Fruit fly (Drosophila melanogaster) whole organism, pupa: ENCODE measurements around the gene Pmvk.

ENCODE experiments used
- CG10348 ChIP-seq: fragments of 200-800 bp; sonication (Bioruptor generic); IDR thresholded peaks from 2 replicates; pipeline ENCODE4 v1.3.6; 2022; ENCODE audit warnings: missing biosample characterization, missing genetic modification characterization
- CG12605 ChIP-seq: fragments of 200-800 bp; sonication (Bioruptor generic); IDR thresholded peaks from 2 replicates; pipeline ENCODE4 v1.3.6; 2022; ENCODE audit warnings: missing biosample characterization, missing genetic modification characterization
- CG13204 ChIP-seq: fragments of 200-800 bp; sonication (Bioruptor generic); optimal IDR thresholded peaks from 2 replicates; lab custom pipeline; 2018; ENCODE audit warnings: missing biosample characterization, mild to moderate bottlenecking, missing genetic modification characterization, moderate library complexity
- CG14655 ChIP-seq: fragments of 200-800 bp; sonication (Bioruptor generic); optimal IDR thresholded peaks from 3 replicates; lab custom pipeline; 2017; ENCODE audit warnings: mild to moderate bottlenecking, missing biosample characterization, missing genetic modification reagents, missing genetic modification characterization
- CG15710 ChIP-seq: fragments of 200-800 bp; sonication (Bioruptor generic); optimal IDR thresholded peaks from 2 replicates; lab custom pipeline; 2018; ENCODE audit warnings: missing biosample characterization, mild to moderate bottlenecking, missing genetic modification characterization, moderate library complexity
- CG17806 ChIP-seq: fragments of 200-800 bp; sonication (Bioruptor generic); optimal IDR thresholded peaks from 2 replicates; lab custom pipeline; 2018; ENCODE audit warnings: missing biosample characterization, mild to moderate bottlenecking, missing genetic modification characterization, moderate library complexity
- CG32121 ChIP-seq: fragments of 200-800 bp; sonication (Bioruptor generic); IDR thresholded peaks from 2 replicates; pipeline ENCODE4 v1.3.6; 2022; ENCODE audit warnings: missing biosample characterization, missing genetic modification characterization
- CG34367 ChIP-seq: fragments of 200-800 bp; sonication (Bioruptor generic); optimal IDR thresholded peaks from 2 replicates; lab custom pipeline; 2018; ENCODE audit warnings: missing biosample characterization, mild to moderate bottlenecking, missing genetic modification characterization
- CG4496 ChIP-seq: fragments of 200-800 bp; sonication (Bioruptor generic); IDR thresholded peaks from 3 replicates; pipeline ENCODE4 v1.3.6; 2022; ENCODE audit warnings: missing biosample characterization, missing genetic modification characterization
- CG8159 ChIP-seq: fragments of 200-800 bp; sonication (Bioruptor generic); optimal IDR thresholded peaks from 3 replicates; lab custom pipeline; 2018; ENCODE audit warnings: missing biosample characterization, mild to moderate bottlenecking, missing genetic modification characterization, moderate library complexity
- CG8301 ChIP-seq: fragments of 200-800 bp; sonication (Bioruptor generic); optimal IDR thresholded peaks from 2 replicates; lab custom pipeline; 2018; ENCODE audit warnings: missing biosample characterization, mild to moderate bottlenecking, missing genetic modification characterization
- CG9948 ChIP-seq: fragments of 200-800 bp; sonication (Bioruptor generic); optimal IDR thresholded peaks from 2 replicates; lab custom pipeline; 2018; ENCODE audit warnings: missing biosample characterization, mild to moderate bottlenecking, missing genetic modification characterization, moderate library complexity
- D1 ChIP-seq: fragments of 200-800 bp; sonication (Bioruptor generic); optimal IDR thresholded peaks from 2 replicates; lab custom pipeline; 2018; ENCODE audit warnings: missing biosample characterization, mild to moderate bottlenecking, missing genetic modification characterization, moderate library complexity
- EcR ChIP-seq: fragments of 200-800 bp; sonication (Bioruptor generic); optimal IDR thresholded peaks from 3 replicates; lab custom pipeline; 2019; ENCODE audit warnings: missing biosample characterization, missing genetic modification characterization, mild to moderate bottlenecking, moderate library complexity, missing genetic modification reagents
- Ets98B ChIP-seq: fragments of 200-800 bp; sonication (Bioruptor generic); IDR thresholded peaks from 2 replicates; pipeline ENCODE4 v1.3.6; 2022; ENCODE audit warnings: missing biosample characterization, missing genetic modification characterization
- Pif1A ChIP-seq: fragments of 200-800 bp; sonication (Bioruptor generic); optimal IDR thresholded peaks from 3 replicates; lab custom pipeline; 2016; ENCODE audit warnings: missing biosample characterization, missing genetic modification characterization
- Pif1B ChIP-seq: fragments of 200-800 bp; sonication (Bioruptor generic); optimal IDR thresholded peaks from 3 replicates; lab custom pipeline; 2016; ENCODE audit warnings: missing biosample characterization, missing genetic modification characterization
- Snoo ChIP-seq: fragments of 200-800 bp; sonication (Bioruptor generic); optimal IDR thresholded peaks from 3 replicates; lab custom pipeline; 2017; ENCODE audit warnings: missing biosample characterization, mild to moderate bottlenecking, missing genetic modification characterization, inconsistent platforms
- fd96Ca ChIP-seq: fragments of 200-800 bp; sonication (Bioruptor generic); IDR thresholded peaks from 3 replicates; pipeline ENCODE4 v1.3.6; 2022; ENCODE audit warnings: missing biosample characterization, missing genetic modification characterization
- gl ChIP-seq: fragments of 200-800 bp; sonication (Bioruptor generic); optimal IDR thresholded peaks from 2 replicates; lab custom pipeline; 2018; ENCODE audit warnings: missing biosample characterization, mild to moderate bottlenecking, missing genetic modification characterization
- rn ChIP-seq: fragments of 200-800 bp; sonication (Bioruptor generic); IDR thresholded peaks from 2 replicates; pipeline ENCODE4 v1.3.6; 2022; ENCODE audit warnings: missing biosample characterization, missing genetic modification characterization

Gene Pmvk

DNA sequence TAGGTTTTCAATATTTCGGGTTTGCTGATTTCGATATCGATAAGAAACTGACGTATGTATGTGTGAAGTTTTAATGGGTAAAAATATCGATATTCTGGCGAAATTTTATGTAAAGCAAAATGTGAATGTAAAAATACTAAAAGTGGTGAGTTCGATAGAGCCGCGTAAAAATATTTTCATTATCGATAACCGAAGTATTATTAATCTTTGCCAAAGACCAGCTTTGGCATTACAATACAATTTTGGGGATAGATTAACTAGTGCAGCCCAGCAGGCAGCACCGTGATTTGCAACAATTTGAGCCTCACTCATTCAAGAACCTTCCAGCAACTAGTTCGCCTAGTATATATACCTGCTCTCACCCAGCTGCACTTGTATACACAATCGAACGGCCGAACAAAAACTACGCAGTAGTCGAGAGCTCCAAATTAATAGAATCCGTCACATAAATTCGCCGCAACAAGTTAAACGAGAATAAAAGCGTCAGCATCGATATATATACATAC lies 37.8 kb downstream of the Pmvk start:
- TF ChIP-seq CG10348 (GFP tag; lab: Robert Waterston, UW) (no peak), rn (GFP tag; lab: Robert Waterston, UW) (no peak), Ets98B (GFP tag; lab: Robert Waterston, UW) (0 out of 2 replicates have a peak, but pooled peaks have one; percentile 7), CG17806 (tag; lab: Kevin White, UChicago) (no peak), CG9948 (tag; lab: Kevin White, UChicago) (no peak), Snoo (tag; lab: Kevin White, UChicago) (no peak), CG13204 (no peak), CG8301 (tag; lab: Kevin White, UChicago) (no peak), CG4496 (no peak), Pif1B (GFP tag; lab: Kevin White, UChicago) (no peak), CG12605 (GFP tag; lab: Robert Waterston, UW) (peak; percentile 17; the same call in 1 of the 2 replicates), D1 (tag; lab: Kevin White, UChicago) (no peak), EcR (GFP tag; lab: Kevin White, UChicago) (no peak), CG34367 (tag; lab: Kevin White, UChicago) (no peak)
- TF ChIP-seq, all 21 proteins: peak for 2

DNA sequence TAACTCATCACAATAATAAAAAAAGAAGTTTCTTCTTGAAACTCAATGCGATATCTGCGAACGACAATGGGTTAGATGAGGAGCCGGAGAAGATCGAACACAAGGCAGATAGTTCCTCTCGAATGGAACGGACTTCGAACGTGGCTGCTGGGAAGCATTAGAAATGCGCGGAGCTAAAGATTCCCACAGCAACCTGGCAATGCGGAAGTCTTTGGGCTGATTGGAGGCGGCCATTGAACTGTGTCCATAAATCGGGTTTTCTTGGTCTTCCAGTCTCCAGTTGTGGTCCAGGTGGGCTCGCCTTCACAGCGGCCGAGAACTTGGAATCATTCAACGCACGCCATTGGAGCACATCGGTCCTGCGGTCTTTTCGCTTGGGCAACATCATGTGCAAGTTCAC lies 39.8 kb downstream of the Pmvk start, which contains the start of gene CG13081:
Gene CG13081 (plus strand): TSS at position 301 of the 400 bp plus-strand sequence.
- no peak for TF ChIP-seq CG4496
- no peak for TF ChIP-seq CG32121 (GFP tag; lab: Robert Waterston, UW)
- no peak for TF ChIP-seq gl
- no peak for TF ChIP-seq EcR (GFP tag; lab: Kevin White, UChicago)
- TF ChIP-seq CG13204, result no peak
- no peak for TF ChIP-seq CG8159 (tag; lab: Kevin White, UChicago)
- no peak for TF ChIP-seq CG17806 (tag; lab: Kevin White, UChicago)
- no peak for TF ChIP-seq CG15710 (tag; lab: Kevin White, UChicago)
- TF ChIP-seq fd96Ca (GFP tag; lab: Robert Waterston, UW), result no peak
- TF ChIP-seq rn (GFP tag; lab: Robert Waterston, UW), result no peak
- no peak for TF ChIP-seq Ets98B (GFP tag; lab: Robert Waterston, UW)
- TF ChIP-seq Pif1A (GFP tag; lab: Kevin White, UChicago), result no peak
- no peak for TF ChIP-seq CG9948 (tag; lab: Kevin White, UChicago)
- TF ChIP-seq CG10348 (GFP tag; lab: Robert Waterston, UW), result no peak
- no peak for TF ChIP-seq Pif1B (GFP tag; lab: Kevin White, UChicago)
- TF ChIP-seq Snoo (tag; lab: Kevin White, UChicago), result no peak
- TF ChIP-seq CG12605 (GFP tag; lab: Robert Waterston, UW), result no peak
- TF ChIP-seq CG34367 (tag; lab: Kevin White, UChicago), result no peak
- TF ChIP-seq D1 (tag; lab: Kevin White, UChicago), result no peak
- TF ChIP-seq, all 21 proteins: peak for 0

dm6 chr2L:19537779-19538456 lies 42.2 kb downstream of the Pmvk start, which contains the start of gene CG13082:
TSS of gene CG13082 (plus strand) at chr2L:19538425.
- TF ChIP-seq EcR (GFP tag; lab: Kevin White, UChicago), result peak; percentile 11
- TF ChIP-seq CG9948 (tag; lab: Kevin White, UChicago), result peak; percentile 75
- TF ChIP-seq Pif1A (GFP tag; lab: Kevin White, UChicago), result peak; percentile 85
- TF ChIP-seq Pif1B (GFP tag; lab: Kevin White, UChicago), result peak; percentile 89
- TF ChIP-seq CG4496, result peak; percentile 83
- peak; percentile 97 for TF ChIP-seq CG14655
- peak; percentile 56 for TF ChIP-seq CG34367 (tag; lab: Kevin White, UChicago)
- peak; percentile 93 for TF ChIP-seq Snoo (tag; lab: Kevin White, UChicago)
- TF ChIP-seq CG15710 (tag; lab: Kevin White, UChicago), result peak; percentile 79
- TF ChIP-seq CG8301 (tag; lab: Kevin White, UChicago), result peak; percentile 97
- TF ChIP-seq fd96Ca (GFP tag; lab: Robert Waterston, UW), result peak; percentile 81
- peak; percentile 72 for TF ChIP-seq CG17806 (tag; lab: Kevin White, UChicago)
- peak; percentile 83 for TF ChIP-seq Ets98B (GFP tag; lab: Robert Waterston, UW)
- peak; percentile 49 for TF ChIP-seq CG32121 (GFP tag; lab: Robert Waterston, UW)
- no peak for TF ChIP-seq D1 (tag; lab: Kevin White, UChicago)
- peak; percentile 83 for TF ChIP-seq CG8159 (tag; lab: Kevin White, UChicago)
- TF ChIP-seq rn (GFP tag; lab: Robert Waterston, UW), result no peak
- TF ChIP-seq gl, result no peak
- TF ChIP-seq CG12605 (GFP tag; lab: Robert Waterston, UW), result peak; percentile 75
- TF ChIP-seq CG10348 (GFP tag; lab: Robert Waterston, UW), result no peak
- peak; percentile 44 for TF ChIP-seq CG13204

dm6 chr2L:19535234-19535633 lies 44.9 kb downstream of the Pmvk start, which contains the start of gene CG31697:
TSS of gene CG31697 (plus strand) at chr2L:19535448.
- TF ChIP-seq Snoo (tag; lab: Kevin White, UChicago) (no peak), rn (GFP tag; lab: Robert Waterston, UW) (no peak), CG17806 (tag; lab: Kevin White, UChicago) (no peak), D1 (tag; lab: Kevin White, UChicago) (no peak), Ets98B (GFP tag; lab: Robert Waterston, UW) (no peak), Pif1B (GFP tag; lab: Kevin White, UChicago) (no peak), CG10348 (GFP tag; lab: Robert Waterston, UW) (no peak), EcR (GFP tag; lab: Kevin White, UChicago) (no peak), fd96Ca (GFP tag; lab: Robert Waterston, UW) (no peak), Pif1A (GFP tag; lab: Kevin White, UChicago) (no peak)
- TF ChIP-seq, all 21 proteins: peak for 0

DNA sequence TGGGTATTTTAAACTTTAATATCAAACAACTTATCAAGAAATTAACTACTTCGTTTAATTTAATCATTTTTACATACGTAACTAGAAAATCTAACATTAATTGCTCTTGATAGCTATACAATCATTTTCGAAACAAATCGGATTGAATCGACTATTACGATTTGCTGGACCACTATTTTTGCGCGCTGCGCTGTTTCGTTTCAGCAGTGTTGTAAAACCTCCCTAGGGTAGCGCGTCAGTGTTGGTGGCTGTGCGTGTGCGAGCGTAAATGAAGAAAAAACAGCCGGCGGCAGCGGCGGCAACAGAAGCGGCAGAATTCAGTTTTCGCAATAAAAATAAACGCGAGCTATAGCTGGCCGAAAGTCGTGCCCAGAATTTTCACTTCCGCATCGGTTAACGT lies 46.9 kb downstream of the Pmvk start, which contains the start of gene CG33116:
Gene CG33116 (plus strand): TSS at position 233 of the 400 bp plus-strand sequence.
- TF ChIP-seq CG9948 (tag; lab: Kevin White, UChicago) (peak; percentile 76), EcR (GFP tag; lab: Kevin White, UChicago) (no peak), Ets98B (GFP tag; lab: Robert Waterston, UW) (peak; percentile 83), D1 (tag; lab: Kevin White, UChicago) (peak; percentile 65), CG34367 (tag; lab: Kevin White, UChicago) (peak; percentile 59), CG8159 (tag; lab: Kevin White, UChicago) (peak; percentile 79), Snoo (tag; lab: Kevin White, UChicago) (peak; percentile 76), CG15710 (tag; lab: Kevin White, UChicago) (peak; percentile 76), gl (peak; percentile 31), CG13204 (peak; percentile 63), fd96Ca (GFP tag; lab: Robert Waterston, UW) (peak; percentile 86), CG8301 (tag; lab: Kevin White, UChicago) (peak; percentile 85), CG17806 (tag; lab: Kevin White, UChicago) (peak; percentile 70), CG32121 (GFP tag; lab: Robert Waterston, UW) (peak; percentile 90), rn (GFP tag; lab: Robert Waterston, UW) (0 out of 2 replicates have a peak, but pooled peaks have one; percentile 52), CG12605 (GFP tag; lab: Robert Waterston, UW) (peak; percentile 63), CG14655 (peak; percentile 87), CG10348 (GFP tag; lab: Robert Waterston, UW) (peak; percentile 51; the same call in 1 of the 2 replicates), Pif1B (GFP tag; lab: Kevin White, UChicago) (peak; percentile 78), CG4496 (peak; percentile 91), Pif1A (GFP tag; lab: Kevin White, UChicago) (peak; percentile 86)
